Worm (Caenorhabditis elegans) whole organism, L4 larva: Measurements from ENCODE around the gene pepm-1.

Experiments
- D1046.2 ChIP-seq: fragments of 200-800 bp; sonication (Bioruptor generic); IDR thresholded peaks from 2 replicates; pipeline ENCODE4 v1.3.6; 2022; ENCODE audit warnings: missing genetic modification characterization, missing compliant biosample characterization
- F37D6.2 ChIP-seq: sonication (generic microtip); optimal IDR thresholded peaks from 2 replicates; lab custom pipeline; 2016; ENCODE audit warnings: mild to moderate bottlenecking, missing genetic modification characterization, missing compliant biosample characterization
- Y48G9A.11 ChIP-seq: fragments of 200-800 bp; sonication (Bioruptor generic); IDR thresholded peaks from 2 replicates; pipeline ENCODE4 v1.3.6; 2022; ENCODE audit warnings: missing genetic modification reagents, missing genetic modification characterization, missing compliant biosample characterization
- ZK337.2 ChIP-seq: fragments of 200-800 bp; sonication (Bioruptor generic); IDR thresholded peaks from 2 replicates; pipeline ENCODE4 v1.3.6; 2022; ENCODE audit warnings: missing genetic modification reagents, missing genetic modification characterization, missing compliant biosample characterization
- aly-2 ChIP-seq: sonication (generic microtip); optimal IDR thresholded peaks from 2 replicates; lab custom pipeline; 2018; ENCODE audit warnings: missing biosample characterization, missing genetic modification characterization
- arid-1 ChIP-seq: fragments of 200-800 bp; sonication (Bioruptor generic); conservative IDR thresholded peaks from 2 replicates; pipeline ENCODE4 v1.3.6; 2022; ENCODE audit warnings: missing genetic modification reagents, missing genetic modification characterization, missing compliant biosample characterization
- ceh-82 ChIP-seq: sonication (generic microtip); optimal IDR thresholded peaks from 2 replicates; lab custom pipeline; 2017; ENCODE audit warnings: missing biosample characterization, missing genetic modification characterization
- cey-2 ChIP-seq: sonication (generic microtip); optimal IDR thresholded peaks from 3 replicates; lab custom pipeline; 2017; ENCODE audit warnings: missing genetic modification characterization, mild to moderate bottlenecking, missing compliant biosample characterization, antibody characterized with exemption, borderline replicate concordance; ENCODE audit not compliant: insufficient read depth
- fkh-10 ChIP-seq: fragments of 150-350 bp; optimal IDR thresholded peaks from 2 replicates; lab custom pipeline; 2014; ENCODE audit warnings: missing biosample characterization, missing genetic modification reagents, missing genetic modification characterization
- hlh-30 ChIP-seq: sonication (generic microtip); optimal IDR thresholded peaks from 2 replicates; lab custom pipeline; 2017; ENCODE audit warnings: antibody characterized with exemption, mild to moderate bottlenecking, missing genetic modification characterization, missing compliant biosample characterization; ENCODE audit not compliant: insufficient read depth
- lim-7 ChIP-seq: fragments of 200-800 bp; sonication (Bioruptor generic); IDR thresholded peaks from 2 replicates; pipeline ENCODE4 v1.3.6; 2022; ENCODE audit warnings: missing genetic modification characterization, missing compliant biosample characterization
- lin-13 ChIP-seq: fragments of 150-350 bp; optimal IDR thresholded peaks from 2 replicates; lab custom pipeline; 2014; ENCODE audit warnings: missing biosample characterization, missing genetic modification reagents, missing genetic modification characterization
- lin-29 ChIP-seq: fragments of 200-800 bp; sonication (Bioruptor generic); IDR thresholded peaks from 2 replicates; pipeline ENCODE4 v1.3.6; 2022; ENCODE audit warnings: missing genetic modification reagents, missing genetic modification characterization, missing compliant biosample characterization
- madf-9 ChIP-seq: fragments of 200-800 bp; sonication (Bioruptor generic); conservative IDR thresholded peaks from 2 replicates; pipeline ENCODE4 v1.3.6; 2022; ENCODE audit warnings: missing genetic modification reagents, missing genetic modification characterization, missing compliant biosample characterization
- mdl-1 ChIP-seq, 2 experiments: fragments of 150-350 bp in 1 of 2; sonication (generic microtip) in 1 of 2; optimal IDR thresholded peaks; 2 replicates each; lab custom pipeline; 2014 to 2017; ENCODE audit warnings: missing biosample characterization in 2 of 2, missing genetic modification characterization in 2 of 2
- mxl-3 ChIP-seq: fragments of 200-800 bp; sonication (Bioruptor generic); optimal IDR thresholded peaks from 2 replicates; lab custom pipeline; 2018; ENCODE audit warnings: mild to moderate bottlenecking, missing genetic modification characterization, missing compliant biosample characterization
- nhr-11 ChIP-seq: fragments of 150-350 bp; optimal IDR thresholded peaks from 2 replicates; lab custom pipeline; 2014; ENCODE audit warnings: missing biosample characterization, missing genetic modification characterization
- nhr-25 ChIP-seq: sonication (generic microtip); optimal IDR thresholded peaks from 2 replicates; lab custom pipeline; 2017; ENCODE audit warnings: missing genetic modification characterization, mild to moderate bottlenecking, missing compliant biosample characterization, antibody characterized with exemption, moderate library complexity, borderline replicate concordance; ENCODE audit not compliant: insufficient read depth
- nhr-28 ChIP-seq: fragments of 150-350 bp; optimal IDR thresholded peaks from 2 replicates; lab custom pipeline; 2014; ENCODE audit warnings: missing biosample characterization, missing genetic modification characterization
- nhr-41 ChIP-seq: fragments of 200-800 bp; sonication (Bioruptor generic); IDR thresholded peaks from 2 replicates; pipeline ENCODE4 v1.3.6; 2022; ENCODE audit warnings: missing genetic modification reagents, missing genetic modification characterization, missing compliant biosample characterization
- nhr-6 ChIP-seq: fragments of 150-350 bp; optimal IDR thresholded peaks from 2 replicates; lab custom pipeline; 2014; ENCODE audit warnings: missing biosample characterization, missing genetic modification characterization
- nhr-77 ChIP-seq: fragments of 150-350 bp; optimal IDR thresholded peaks from 2 replicates; lab custom pipeline; 2014; ENCODE audit warnings: missing biosample characterization, missing genetic modification characterization
- php-3 ChIP-seq: fragments of 200-800 bp; sonication (Bioruptor generic); IDR thresholded peaks from 2 replicates; pipeline ENCODE4 v1.3.6; 2022; ENCODE audit warnings: missing genetic modification reagents, missing genetic modification characterization, missing compliant biosample characterization
- saeg-2 ChIP-seq: fragments of 200-800 bp; sonication (Bioruptor generic); IDR thresholded peaks from 2 replicates; pipeline ENCODE4 v1.3.6; 2022; ENCODE audit warnings: missing genetic modification reagents, missing genetic modification characterization, missing compliant biosample characterization
- sdz-12 ChIP-seq: fragments of 200-800 bp; sonication (Bioruptor generic); optimal IDR thresholded peaks from 2 replicates; lab custom pipeline; 2018; ENCODE audit warnings: mild to moderate bottlenecking, missing genetic modification characterization, missing compliant biosample characterization
- skn-1 ChIP-seq: fragments of 150-350 bp; optimal IDR thresholded peaks from 2 replicates; lab custom pipeline; 2014; ENCODE audit warnings: missing biosample characterization, missing genetic modification characterization
- snpc-1.2 ChIP-seq: fragments of 200-800 bp; sonication (Bioruptor generic); IDR thresholded peaks from 2 replicates; pipeline ENCODE4 v1.3.6; 2022; ENCODE audit warnings: missing genetic modification reagents, missing genetic modification characterization, missing compliant biosample characterization
- tag-97 ChIP-seq: fragments of 200-800 bp; sonication (Bioruptor generic); IDR thresholded peaks from 2 replicates; pipeline ENCODE4 v1.3.6; 2022; ENCODE audit warnings: missing genetic modification characterization, missing compliant biosample characterization
- unc-39 ChIP-seq: sonication (generic microtip); optimal IDR thresholded peaks from 2 replicates; lab custom pipeline; 2017; ENCODE audit warnings: missing biosample characterization, missing genetic modification characterization
- unc-62 ChIP-seq, 3 experiments: fragments of 150-350 bp in 1 of 3; sonication (generic microtip); optimal IDR thresholded peaks in 2 of 3; peaks in 1 of 3; 1 replicate in 1 of 3; 2 replicates in 2 of 3; lab custom pipeline; 2014 to 2017; ENCODE audit warnings: missing biosample characterization in 3 of 3, missing genetic modification characterization in 3 of 3, missing genetic modification reagents in 3 of 3, missing genotype in 1 of 3
- zfp-2 ChIP-seq: sonication (generic microtip); optimal IDR thresholded peaks from 2 replicates; lab custom pipeline; 2016; ENCODE audit warnings: mild to moderate bottlenecking, missing genetic modification characterization, missing compliant biosample characterization
- zfp-3 ChIP-seq: fragments of 200-800 bp; sonication (Bioruptor generic); conservative IDR thresholded peaks from 2 replicates; pipeline ENCODE4 v1.3.6; 2022; ENCODE audit warnings: missing genetic modification reagents, missing genetic modification characterization, missing compliant biosample characterization

pepm-1 gene

ce11 chrV:14311115-14311514, 17.8 kb upstream of the pepm-1 start, which contains the start of gene ddn-3:
TSS of gene ddn-3 (minus strand) at chrV:14311215.
- no peak for TF ChIP-seq zfp-3 (GFP tag; lab: Robert Waterston, UW)
- no peak for TF ChIP-seq lin-13

DNA sequence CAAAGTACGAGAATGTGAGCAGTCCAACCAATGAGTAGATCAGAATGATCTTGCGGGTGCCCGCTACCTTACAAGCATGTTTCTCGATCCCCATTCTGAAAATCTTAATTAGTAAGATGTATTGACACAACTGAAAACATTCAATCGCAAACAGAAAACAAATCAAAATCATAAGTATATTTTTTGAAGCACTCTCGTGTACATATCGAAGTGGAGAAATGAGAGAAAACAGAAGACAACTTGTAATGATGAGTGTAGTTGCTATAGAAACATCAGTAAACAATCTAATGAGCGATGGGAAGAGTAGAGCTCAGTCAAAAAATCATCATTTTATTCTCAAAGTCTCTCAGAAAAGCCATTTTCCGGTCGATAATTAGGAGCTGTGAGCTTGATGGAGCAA, 16.2 kb upstream of the pepm-1 start, which contains the start of gene F14D7.8:
TSS of gene F14D7.8 (minus strand) at position 101 of the 400 bp plus-strand sequence.
- TF ChIP-seq lin-29 (GFP tag; lab: Robert Waterston, UW) (no peak), F37D6.2 (tag; lab: Kevin White, UChicago) (no peak), nhr-11 (tag; lab: Kevin White, UChicago) (no peak), D1046.2 (GFP tag; lab: Robert Waterston, UW) (no peak), zfp-2 (no peak), mdl-1 (tag; optimal IDR thresholded peaks at IDR 0.05; lab: Kevin White, UChicago) (no peak), unc-39 (no peak), php-3 (GFP tag; lab: Robert Waterston, UW) (no peak), mxl-3 (no peak), nhr-41 (GFP tag; lab: Robert Waterston, UW) (no peak), sdz-12 (GFP tag; lab: Kevin White, UChicago) (no peak)

DNA sequence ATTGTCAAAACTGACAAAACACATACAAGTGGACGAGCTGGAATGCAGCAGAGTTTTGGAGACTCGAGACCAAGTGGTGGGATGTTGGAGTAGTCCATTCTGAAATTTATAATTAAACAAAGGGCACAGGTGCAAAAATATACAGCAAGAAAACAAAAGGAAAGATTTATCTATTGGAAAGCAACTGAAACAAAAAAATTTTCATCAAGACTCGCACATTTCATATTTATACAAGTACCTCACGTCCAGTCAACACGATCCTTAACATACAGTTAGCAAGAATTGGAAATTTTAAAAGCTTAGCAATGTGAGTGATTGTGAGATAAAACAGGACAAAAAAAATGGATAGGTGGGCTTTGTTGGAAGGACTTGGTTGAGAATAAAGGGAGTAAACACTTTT, 14.7 kb upstream of the pepm-1 start, which contains the start of gene F47B8.1:
TSS of gene F47B8.1 (minus strand) at position 101 of the 400 bp plus-strand sequence.
- TF ChIP-seq ZK337.2 (GFP tag; lab: Robert Waterston, UW) (no peak), unc-62 (GFP tag; optimal IDR thresholded peaks at IDR 0.05 in 1 of 2; lab: Kevin White, UChicago) (peak in 1 of 2 experiments; percentile 19), unc-62 (tag; optimal IDR thresholded peaks at IDR 0.05; lab: Kevin White, UChicago) (no peak), php-3 (GFP tag; lab: Robert Waterston, UW) (no peak)
- TF ChIP-seq, all 104 proteins: peak for 1

DNA sequence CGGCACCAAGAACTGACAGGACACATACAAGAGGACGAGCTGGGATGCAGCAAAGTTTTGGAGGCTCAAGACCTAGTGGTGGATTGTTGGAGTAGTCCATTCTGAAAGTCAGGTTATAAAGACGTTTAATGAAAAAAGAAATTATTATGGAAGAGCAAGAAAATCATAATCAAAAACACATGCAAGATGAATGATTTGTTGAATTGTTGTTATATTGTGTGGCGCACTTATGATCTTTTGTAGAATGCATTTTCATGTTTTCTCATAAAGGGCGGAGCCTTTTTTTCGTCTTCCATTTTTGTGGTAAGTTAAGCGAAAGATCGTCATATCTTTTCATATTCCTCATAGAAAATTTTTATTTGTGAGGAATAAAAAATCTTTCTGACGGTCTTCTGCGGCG, 12.4 kb upstream of the pepm-1 start, which contains the start of gene F47B8.2:
TSS of gene F47B8.2 (minus strand) at position 101 of the 400 bp plus-strand sequence.
- no peak for TF ChIP-seq arid-1 (GFP tag; lab: Robert Waterston, UW)
- TF ChIP-seq lim-7, result no peak
- TF ChIP-seq aly-2 (tag; lab: Kevin White, UChicago), result no peak
- no peak for TF ChIP-seq nhr-25 (tag; lab: Kevin White, UChicago)
- no peak for TF ChIP-seq ceh-82 (tag; lab: Kevin White, UChicago)
- TF ChIP-seq mdl-1 (tag; optimal IDR thresholded peaks at IDR 0.05; lab: Kevin White, UChicago), result no peak
- TF ChIP-seq fkh-10 (GFP tag; lab: Kevin White, UChicago), result no peak
- TF ChIP-seq snpc-1.2, result no peak
- no peak for TF ChIP-seq nhr-11 (tag; lab: Kevin White, UChicago)
- no peak for TF ChIP-seq Y48G9A.11 (GFP tag; lab: Robert Waterston, UW)
- TF ChIP-seq nhr-6 (tag; lab: Kevin White, UChicago), result no peak
- no peak for TF ChIP-seq saeg-2 (GFP tag; lab: Robert Waterston, UW)
- TF ChIP-seq cey-2 (tag; lab: Kevin White, UChicago), result no peak
- TF ChIP-seq nhr-77 (tag; lab: Kevin White, UChicago), result no peak

DNA sequence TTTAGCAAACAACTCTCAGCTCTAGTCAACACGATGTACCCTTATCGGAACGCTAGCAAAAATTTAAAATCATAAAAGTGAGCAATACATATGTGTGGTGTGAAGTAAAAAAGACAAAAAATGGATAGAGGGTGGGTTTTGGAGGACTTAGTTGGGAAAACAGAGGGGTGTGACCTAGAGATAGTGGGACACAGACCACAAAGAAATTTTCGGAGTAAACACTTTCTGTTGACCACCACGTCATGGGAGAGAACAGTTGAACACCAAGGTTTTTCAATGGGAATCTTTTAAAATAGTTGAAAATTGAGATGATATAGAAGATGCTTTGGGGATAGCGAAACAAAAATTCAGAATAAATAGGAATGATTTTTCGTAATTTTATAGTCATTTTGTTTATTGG, 11.7 kb upstream of the pepm-1 start:
- TF ChIP-seq madf-9 (GFP tag; lab: Robert Waterston, UW) (no peak), skn-1 (no peak), nhr-28 (tag; lab: Kevin White, UChicago) (peak; percentile 20), hlh-30 (tag; lab: Kevin White, UChicago) (peak; percentile 47), tag-97 (GFP tag; lab: Robert Waterston, UW) (no peak)
